Worm (Caenorhabditis elegans) whole organism, late embryonic: ENCODE data around the gene lgc-13.

Experiments used
- K09A11.1 ChIP-seq: sonication (generic microtip); optimal IDR thresholded peaks from 2 replicates; lab custom pipeline; 2017; ENCODE audit warnings: antibody characterized with exemption, mild to moderate bottlenecking, missing genetic modification characterization, missing compliant biosample characterization; ENCODE audit not compliant: insufficient read depth
- ceh-14 ChIP-seq: sonication (generic microtip); optimal IDR thresholded peaks from 2 replicates; lab custom pipeline; 2016; ENCODE audit warnings: missing genotype, missing genetic modification characterization, missing compliant biosample characterization
- ceh-18 ChIP-seq: sonication (generic microtip); optimal IDR thresholded peaks from 2 replicates; lab custom pipeline; 2016; ENCODE audit warnings: missing genetic modification characterization, missing compliant biosample characterization
- che-1 ChIP-seq: sonication (generic microtip); optimal IDR thresholded peaks from 2 replicates; lab custom pipeline; 2016; ENCODE audit warnings: mild to moderate bottlenecking, missing genetic modification characterization, missing compliant biosample characterization
- elt-2 ChIP-seq: sonication (generic microtip); optimal IDR thresholded peaks from 2 replicates; lab custom pipeline; 2016; ENCODE audit warnings: missing genetic modification reagents, missing genetic modification characterization, missing compliant biosample characterization
- ets-4 ChIP-seq: sonication (generic microtip); optimal IDR thresholded peaks from 2 replicates; lab custom pipeline; 2016; ENCODE audit warnings: missing genetic modification characterization, missing compliant biosample characterization
- fkh-10 ChIP-seq: fragments of 150-350 bp; optimal IDR thresholded peaks from 2 replicates; lab custom pipeline; 2014; ENCODE audit warnings: missing biosample characterization, missing genetic modification reagents, missing genetic modification characterization

DNA sequence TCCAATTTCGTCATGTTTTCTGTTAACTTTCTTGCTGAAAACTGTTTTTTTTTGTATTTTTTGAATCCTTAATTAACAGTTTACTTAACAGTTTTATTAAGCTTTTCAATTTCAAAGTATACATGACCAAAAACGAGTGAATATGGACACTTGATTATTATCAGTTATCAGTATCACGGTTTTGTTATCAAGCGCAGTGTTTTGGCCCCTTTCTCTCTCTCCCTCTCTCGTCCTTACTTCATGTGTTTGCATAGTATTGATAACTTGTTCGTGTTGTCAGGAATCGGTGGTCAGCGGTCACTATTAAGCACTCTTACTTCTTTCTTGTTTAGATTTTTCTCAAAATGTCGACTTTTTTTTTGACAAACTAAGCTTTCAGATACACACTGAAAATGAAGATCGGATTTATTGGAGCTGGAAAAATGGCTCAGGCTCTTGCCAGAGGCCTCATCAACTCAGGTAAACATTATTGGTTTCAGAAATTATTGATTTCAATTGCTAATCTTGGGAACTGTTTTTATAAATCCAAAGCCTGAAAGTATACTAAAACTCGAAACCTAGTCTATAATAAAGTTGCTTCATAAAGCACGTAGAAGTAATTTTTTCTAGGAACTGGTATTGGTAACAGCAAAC is 37.6 kb downstream of the lgc-13 start, which contains the start of gene pycr-1:
- TF ChIP-seq K09A11.1 (tag; lab: Kevin White, UChicago) (no peak), ets-4 (tag; lab: Kevin White, UChicago) (no peak), ceh-14 (tag; lab: Kevin White, UChicago) (no peak), fkh-10 (GFP tag; lab: Kevin White, UChicago) (no peak), ceh-18 (tag; lab: Kevin White, UChicago) (no peak), che-1 (tag; lab: Kevin White, UChicago) (no peak), elt-2 (peak; percentile 73)
